Fruit fly (Drosophila melanogaster) whole organism, embryonic: Measurements from ENCODE around the gene CG9577.

Experiments used
- ATbp ChIP-seq: fragments of 200-800 bp; sonication (Bioruptor generic); optimal IDR thresholded peaks from 2 replicates; lab custom pipeline; 2017; ENCODE audit warnings: missing biosample characterization, mild to moderate bottlenecking, missing genetic modification characterization, missing genetic modification reagents
- Asciz ChIP-seq: fragments of 200-800 bp; sonication (Bioruptor generic); optimal IDR thresholded peaks from 2 replicates; lab custom pipeline; 2017; ENCODE audit warnings: missing biosample characterization, mild to moderate bottlenecking, missing genetic modification characterization, missing genetic modification reagents
- Atf6 ChIP-seq: fragments of 200-800 bp; sonication (Bioruptor generic); IDR thresholded peaks from 2 replicates; pipeline ENCODE4 v1.3.6; 2022; ENCODE audit warnings: missing biosample characterization, missing genetic modification characterization
- CG10209 ChIP-seq: fragments of 200-800 bp; sonication (Bioruptor generic); optimal IDR thresholded peaks from 3 replicates; lab custom pipeline; 2017; ENCODE audit warnings: missing biosample characterization, mild to moderate bottlenecking, missing genetic modification characterization, missing genetic modification reagents
- CG11247 ChIP-seq: fragments of 200-800 bp; sonication (Bioruptor generic); IDR thresholded peaks from 2 replicates; pipeline ENCODE4 v1.3.6; 2022; ENCODE audit warnings: missing biosample characterization, missing genetic modification characterization
- CG13424 ChIP-seq: fragments of 200-800 bp; sonication (Bioruptor generic); optimal IDR thresholded peaks from 2 replicates; lab custom pipeline; 2019; ENCODE audit warnings: missing biosample characterization, mild to moderate bottlenecking, missing genetic modification characterization, moderate library complexity
- CG15073 ChIP-seq: fragments of 200-800 bp; sonication (Bioruptor generic); optimal IDR thresholded peaks from 2 replicates; lab custom pipeline; 2016; ENCODE audit warnings: missing biosample characterization, missing genetic modification characterization
- CG16813 ChIP-seq: fragments of 200-800 bp; sonication (Bioruptor generic); IDR thresholded peaks from 3 replicates; pipeline ENCODE4 v1.3.6; 2022; ENCODE audit warnings: missing biosample characterization, missing genetic modification characterization; ENCODE audit not compliant: partially characterized antibody
- CG16863 ChIP-seq: fragments of 200-800 bp; sonication (Bioruptor generic); optimal IDR thresholded peaks from 3 replicates; lab custom pipeline; 2016; ENCODE audit warnings: missing biosample characterization, missing genetic modification characterization
- CG17186 ChIP-seq: fragments of 200-800 bp; sonication (Bioruptor generic); optimal IDR thresholded peaks from 3 replicates; lab custom pipeline; 2017; ENCODE audit warnings: missing biosample characterization, missing genetic modification reagents, missing genetic modification characterization
- CG17612 ChIP-seq: fragments of 200-800 bp; sonication (Bioruptor generic); IDR thresholded peaks from 2 replicates; pipeline ENCODE4 v1.3.6; 2022; ENCODE audit warnings: missing biosample characterization, missing genetic modification characterization
- CG17802 ChIP-seq: fragments of 200-800 bp; sonication (Bioruptor generic); optimal IDR thresholded peaks from 2 replicates; lab custom pipeline; 2018; ENCODE audit warnings: missing biosample characterization, mild to moderate bottlenecking, missing genetic modification characterization, moderate library complexity
- CG17912 ChIP-seq: fragments of 200-800 bp; sonication (Bioruptor generic); optimal IDR thresholded peaks from 2 replicates; lab custom pipeline; 2018; ENCODE audit warnings: missing biosample characterization, mild to moderate bottlenecking, missing genetic modification characterization
- CG1792 ChIP-seq: fragments of 200-800 bp; sonication (Bioruptor generic); optimal IDR thresholded peaks from 2 replicates; lab custom pipeline; 2016; ENCODE audit warnings: missing biosample characterization, missing genetic modification characterization
- CG2875 ChIP-seq: fragments of 200-800 bp; sonication (Bioruptor generic); optimal IDR thresholded peaks from 2 replicates; lab custom pipeline; 2017; ENCODE audit warnings: missing biosample characterization, mild to moderate bottlenecking, missing genetic modification characterization, missing genetic modification reagents
- CG31224 ChIP-seq: fragments of 200-800 bp; sonication (Bioruptor generic); IDR thresholded peaks from 2 replicates; pipeline ENCODE4 v1.3.6; 2022; ENCODE audit warnings: missing biosample characterization, missing genetic modification characterization
- CG31441 ChIP-seq: fragments of 200-800 bp; sonication (Bioruptor generic); IDR thresholded peaks from 2 replicates; pipeline ENCODE4 v1.3.6; 2022; ENCODE audit warnings: missing biosample characterization, missing genetic modification characterization
- CG3163 ChIP-seq: fragments of 200-800 bp; sonication (Bioruptor generic); optimal IDR thresholded peaks from 3 replicates; lab custom pipeline; 2016; ENCODE audit warnings: missing biosample characterization, missing genetic modification characterization
- CG3838 ChIP-seq: fragments of 200-800 bp; sonication (Bioruptor generic); optimal IDR thresholded peaks from 3 replicates; lab custom pipeline; 2016; ENCODE audit warnings: missing biosample characterization, missing genetic modification characterization
- CG4820 ChIP-seq: fragments of 200-800 bp; sonication (Bioruptor generic); optimal IDR thresholded peaks from 3 replicates; lab custom pipeline; 2016; ENCODE audit warnings: missing biosample characterization, missing genetic modification characterization
- CG4854 ChIP-seq: fragments of 200-800 bp; sonication (Bioruptor generic); optimal IDR thresholded peaks from 2 replicates; lab custom pipeline; 2016; ENCODE audit warnings: missing biosample characterization, missing genetic modification characterization, inconsistent platforms
- CG5180 ChIP-seq: fragments of 200-800 bp; sonication (Bioruptor generic); optimal IDR thresholded peaks from 3 replicates; lab custom pipeline; 2017; ENCODE audit warnings: missing biosample characterization, missing genetic modification characterization, mild to moderate bottlenecking, moderate library complexity, missing genetic modification reagents
- CG6791 ChIP-seq: fragments of 200-800 bp; sonication (Bioruptor generic); IDR thresholded peaks from 3 replicates; pipeline ENCODE4 v1.3.6; 2022; ENCODE audit warnings: missing biosample characterization, missing genetic modification characterization; ENCODE audit not compliant: partially characterized antibody
- CG8281 ChIP-seq: fragments of 200-800 bp; sonication (Bioruptor generic); optimal IDR thresholded peaks from 2 replicates; lab custom pipeline; 2018; ENCODE audit warnings: missing biosample characterization, mild to moderate bottlenecking, missing genetic modification characterization, moderate library complexity
- CG8765 ChIP-seq: fragments of 200-800 bp; sonication (Bioruptor generic); IDR thresholded peaks from 2 replicates; pipeline ENCODE4 v1.3.6; 2022; ENCODE audit warnings: missing biosample characterization, missing genetic modification characterization
- CG9609 ChIP-seq: fragments of 200-800 bp; sonication (Bioruptor generic); optimal IDR thresholded peaks from 3 replicates; lab custom pipeline; 2016; ENCODE audit warnings: missing biosample characterization, missing genetic modification characterization
- D19A ChIP-seq: fragments of 200-800 bp; optimal IDR thresholded peaks from 3 replicates; lab custom pipeline; 2019; ENCODE audit warnings: missing biosample characterization, mild to moderate bottlenecking, missing genetic modification characterization, moderate library complexity
- D19B ChIP-seq: fragments of 200-800 bp; sonication (Bioruptor generic); optimal IDR thresholded peaks from 2 replicates; lab custom pipeline; 2017; ENCODE audit warnings: missing biosample characterization, mild to moderate bottlenecking, missing genetic modification characterization
- Dp ChIP-seq: fragments of 200-800 bp; sonication (Bioruptor generic); optimal IDR thresholded peaks from 2 replicates; lab custom pipeline; 2018; ENCODE audit warnings: missing biosample characterization, mild to moderate bottlenecking, missing genetic modification characterization, moderate library complexity
- Dref ChIP-seq: fragments of 200-800 bp; sonication (Bioruptor generic); IDR thresholded peaks from 2 replicates; pipeline ENCODE4 v1.3.6; 2022; ENCODE audit warnings: missing biosample characterization, missing genetic modification characterization
- E2f1 ChIP-seq: fragments of 200-800 bp; sonication (Bioruptor generic); IDR thresholded peaks from 2 replicates; pipeline ENCODE4 v1.3.6; 2022; ENCODE audit warnings: missing biosample characterization, missing genetic modification characterization
- Gsc ChIP-seq: fragments of 200-800 bp; sonication (Bioruptor generic); IDR thresholded peaks from 2 replicates; pipeline ENCODE4 v1.3.6; 2022; ENCODE audit warnings: missing biosample characterization, missing genetic modification characterization
- HHEX ChIP-seq: fragments of 200-800 bp; sonication (Bioruptor generic); optimal IDR thresholded peaks from 3 replicates; lab custom pipeline; 2017; ENCODE audit warnings: missing biosample characterization, mild to moderate bottlenecking, missing genetic modification characterization, missing genetic modification reagents
- Med ChIP-seq: fragments of 200-800 bp; sonication (Bioruptor generic); peaks from one replicate; lab custom pipeline; 2016; ENCODE audit warnings: missing biosample characterization, missing genetic modification characterization, mild to moderate bottlenecking, inconsistent platforms, moderate library complexity
- Ptx1 ChIP-seq: fragments of 200-800 bp; sonication (Bioruptor generic); IDR thresholded peaks from 2 replicates; pipeline ENCODE4 v1.3.6; 2022; ENCODE audit warnings: missing biosample characterization, missing genetic modification characterization
- Ssrp ChIP-seq: fragments of 200-800 bp; sonication (Bioruptor generic); optimal IDR thresholded peaks from 2 replicates; lab custom pipeline; 2018; ENCODE audit warnings: missing biosample characterization, mild to moderate bottlenecking, missing genetic modification characterization, moderate library complexity
- Vsx1 ChIP-seq: fragments of 200-800 bp; sonication (Bioruptor generic); optimal IDR thresholded peaks from 2 replicates; lab custom pipeline; 2017; ENCODE audit warnings: missing biosample characterization, mild to moderate bottlenecking, missing genetic modification characterization, missing genetic modification reagents
- ac ChIP-seq: fragments of 200-800 bp; sonication (Bioruptor generic); optimal IDR thresholded peaks from 3 replicates; lab custom pipeline; 2017; ENCODE audit warnings: missing biosample characterization, mild to moderate bottlenecking, missing genetic modification characterization
- az2 ChIP-seq: fragments of 200-800 bp; sonication (Bioruptor generic); optimal IDR thresholded peaks from 3 replicates; lab custom pipeline; 2016; ENCODE audit warnings: missing biosample characterization, missing genetic modification characterization
- bigmax ChIP-seq: fragments of 200-800 bp; sonication (Bioruptor generic); optimal IDR thresholded peaks from 2 replicates; lab custom pipeline; 2018; ENCODE audit warnings: missing biosample characterization, mild to moderate bottlenecking, missing genetic modification characterization
- btn ChIP-seq: fragments of 200-800 bp; sonication (Bioruptor generic); optimal IDR thresholded peaks from 2 replicates; lab custom pipeline; 2016; ENCODE audit warnings: missing biosample characterization, missing genetic modification characterization
- chif ChIP-seq, 2 experiments: fragments of 200-800 bp; sonication (Bioruptor generic); optimal IDR thresholded peaks; 3 replicates each; lab custom pipeline; 2016; ENCODE audit warnings: missing biosample characterization in 2 of 2, missing genetic modification characterization in 2 of 2
- hb ChIP-seq: fragments of 200-800 bp; sonication (Bioruptor generic); IDR thresholded peaks from 3 replicates; pipeline ENCODE4 v1.3.6; 2022; ENCODE audit warnings: missing biosample characterization, missing genetic modification characterization; ENCODE audit not compliant: partially characterized antibody
- jing ChIP-seq: fragments of 200-800 bp; sonication (Bioruptor generic); optimal IDR thresholded peaks from 2 replicates; lab custom pipeline; 2018; ENCODE audit warnings: missing biosample characterization, mild to moderate bottlenecking, missing genetic modification characterization
- kay ChIP-seq: fragments of 200-800 bp; sonication (Bioruptor generic); optimal IDR thresholded peaks from 2 replicates; lab custom pipeline; 2016; ENCODE audit warnings: missing biosample characterization, missing genetic modification characterization
- onecut ChIP-seq: fragments of 200-800 bp; sonication (Bioruptor generic); IDR thresholded peaks from 2 replicates; pipeline ENCODE4 v1.3.6; 2022; ENCODE audit warnings: missing biosample characterization, missing genetic modification characterization
- sr ChIP-seq: fragments of 200-800 bp; sonication (Bioruptor generic); IDR thresholded peaks from 3 replicates; pipeline ENCODE4 v1.3.6; 2022; ENCODE audit warnings: missing biosample characterization, missing genetic modification characterization
- tgo ChIP-seq: fragments of 200-800 bp; sonication (Bioruptor generic); IDR thresholded peaks from 3 replicates; pipeline ENCODE4 v1.3.6; 2022; ENCODE audit warnings: missing biosample characterization, missing genetic modification characterization
- tio ChIP-seq: fragments of 200-800 bp; sonication (Bioruptor generic); optimal IDR thresholded peaks from 2 replicates; lab custom pipeline; 2017; ENCODE audit warnings: missing biosample characterization, missing genetic modification characterization, inconsistent platforms
- wdn ChIP-seq: fragments of 200-800 bp; sonication (Bioruptor generic); IDR thresholded peaks from 2 replicates; pipeline ENCODE4 v1.3.6; 2022; ENCODE audit warnings: missing biosample characterization, missing genetic modification characterization
- z ChIP-seq: fragments of 200-800 bp; sonication (Bioruptor generic); IDR thresholded peaks from 3 replicates; pipeline ENCODE4 v1.3.6; 2022; ENCODE audit warnings: missing biosample characterization, missing genetic modification characterization

Gene CG9577

dm6 chrX:20173464-20173995 is 7.1 kb downstream of the CG9577 start, which contains the start of gene AnxB10 (continued):
- no peak for TF ChIP-seq ac
- no peak for TF ChIP-seq hb (GFP tag; lab: Robert Waterston, UW)
- TF ChIP-seq Atf6 (GFP tag; lab: Robert Waterston, UW) = peak; percentile 36; the same call in 1 of the 2 replicates
- TF ChIP-seq CG17802 (tag; lab: Kevin White, UChicago) = no peak
- TF ChIP-seq CG1792 (GFP tag; lab: Kevin White, UChicago) = peak; percentile 76
- no peak for TF ChIP-seq CG16813
- TF ChIP-seq CG6791 (GFP tag; lab: Robert Waterston, UW) = no peak
- TF ChIP-seq CG15073 = no peak
- TF ChIP-seq CG16863 (GFP tag; lab: Kevin White, UChicago) = peak; percentile 52
- peak; percentile 35 for TF ChIP-seq CG2875 (GFP tag; lab: Kevin White, UChicago)
- no peak for TF ChIP-seq Vsx1 (GFP tag; lab: Kevin White, UChicago)
- TF ChIP-seq CG9609 (GFP tag; lab: Kevin White, UChicago) = peak; percentile 0
- no peak for TF ChIP-seq sr (GFP tag; lab: Robert Waterston, UW)
- TF ChIP-seq CG31441 (GFP tag; lab: Robert Waterston, UW) = peak; percentile 64
- TF ChIP-seq CG10209 (GFP tag; lab: Kevin White, UChicago) = peak; percentile 53
- peak; percentile 68 for TF ChIP-seq tgo (GFP tag; lab: Robert Waterston, UW)
- TF ChIP-seq Gsc (GFP tag; lab: Robert Waterston, UW) = no peak
- TF ChIP-seq HHEX = peak; percentile 68
- peak; percentile 31 for TF ChIP-seq Ssrp (tag; lab: Kevin White, UChicago)
- TF ChIP-seq CG17612 (GFP tag; lab: Robert Waterston, UW) = no peak
- no peak for TF ChIP-seq CG17912 (GFP tag; lab: Kevin White, UChicago)
- TF ChIP-seq CG8281 = peak; percentile 4
- TF ChIP-seq ATbp (GFP tag; lab: Kevin White, UChicago) = peak; percentile 14
- TF ChIP-seq Asciz (GFP tag; lab: Kevin White, UChicago) = peak; percentile 63
- TF ChIP-seq CG31224 (GFP tag; lab: Robert Waterston, UW) = 0 out of 2 replicates have a peak, but pooled peaks have one; percentile 25
- peak; percentile 69 for TF ChIP-seq Ptx1
- no peak for TF ChIP-seq wdn
- TF ChIP-seq Dref (GFP tag; lab: Robert Waterston, UW) = no peak
- TF ChIP-seq z (GFP tag; lab: Robert Waterston, UW) = no peak
- peak; percentile 43 for TF ChIP-seq onecut (GFP tag; lab: Robert Waterston, UW)
- no peak for TF ChIP-seq CG3838 (GFP tag; lab: Kevin White, UChicago)
- peak; percentile 40 for TF ChIP-seq btn (GFP tag; lab: Kevin White, UChicago)
- peak; percentile 59 for TF ChIP-seq az2 (GFP tag; lab: Kevin White, UChicago)
- TF ChIP-seq Med (GFP tag; lab: Kevin White, UChicago) = peak; percentile 84
- no peak for TF ChIP-seq tio (GFP tag; lab: Kevin White, UChicago)
- no peak for TF ChIP-seq CG17186 (GFP tag; lab: Kevin White, UChicago)
- peak; percentile 24 for TF ChIP-seq CG4854 (GFP tag; lab: Kevin White, UChicago)
- TF ChIP-seq jing = peak; percentile 20
- peak; percentile 44 to 57 for TF ChIP-seq chif (GFP tag; optimal IDR thresholded peaks at IDR 0.05; lab: Kevin White, UChicago)
- no peak for TF ChIP-seq Dp
- no peak for TF ChIP-seq bigmax
- TF ChIP-seq CG11247 = no peak
- TF ChIP-seq D19B (GFP tag; lab: Kevin White, UChicago) = peak; percentile 22
- no peak for TF ChIP-seq kay (GFP tag; lab: Kevin White, UChicago)
- peak; percentile 36 for TF ChIP-seq CG5180 (GFP tag; lab: Kevin White, UChicago)
- peak; percentile 64 for TF ChIP-seq CG4820 (GFP tag; lab: Kevin White, UChicago)
- TF ChIP-seq CG13424 (tag; lab: Kevin White, UChicago) = peak; percentile 72
- TF ChIP-seq E2f1 (GFP tag; lab: Robert Waterston, UW) = 0 out of 2 replicates have a peak, but pooled peaks have one; percentile 26
- TF ChIP-seq CG3163 (GFP tag; lab: Kevin White, UChicago) = peak; percentile 3
- TF ChIP-seq CG8765 (GFP tag; lab: Robert Waterston, UW) = no peak
- peak; percentile 56 for TF ChIP-seq D19A (tag; lab: Kevin White, UChicago)
